Worm (Caenorhabditis elegans): ENCODE measurements around the gene C06H5.12.

The C06H5.12 gene

ce11 chrV:17943877-17944472 is 49.4 kb downstream of the C06H5.12 start:
- TF ChIP-seq madf-3 (GFP tag; IDR thresholded peaks at IDR 0.05) = 0 out of 2 replicates have a peak, but pooled peaks have one; percentile 9
- TF ChIP-seq K12H6.12 (tag; optimal IDR thresholded peaks at IDR 0.05) = no peak
- no peak for TF ChIP-seq rec-8 (tag; optimal IDR thresholded peaks at IDR 0.05)
- peak; percentile 74 for TF ChIP-seq egrh-3 (GFP tag; IDR thresholded peaks at IDR 0.05)
- 0 out of 2 replicates have a peak, but pooled peaks have one; percentile 23 for TF ChIP-seq F37B4.10 (GFP tag; IDR thresholded peaks at IDR 0.05)
- TF ChIP-seq zfh-2 (GFP tag; conservative IDR thresholded peaks at IDR 0.05) = peak; percentile 85
- TF ChIP-seq bed-1 (GFP tag; IDR thresholded peaks at IDR 0.05) = 0 out of 2 replicates have a peak, but pooled peaks have one; percentile 61
- TF ChIP-seq nhr-179 (tag; optimal IDR thresholded peaks at IDR 0.05) = no peak
- TF ChIP-seq F49E8.2 (tag; optimal IDR thresholded peaks at IDR 0.05; ENCODE audit: insufficient read depth) = no peak

Measured in whole organism, young adult.